Fruit fly (Drosophila melanogaster): ENCODE results near the gene CG34323.

CG34323 gene

dm6 chrX:12090195-12090784 is 20.1 kb downstream of the CG34323 start (continued):
- TF ChIP-seq Nf-YB (GFP tag; optimal IDR thresholded peaks at IDR 0.05) (peak; percentile 5), CG8281 (tag; optimal IDR thresholded peaks at IDR 0.05) (no peak), Nf-YC (tag; optimal IDR thresholded peaks at IDR 0.05) (no peak), caup (GFP tag; optimal IDR thresholded peaks at IDR 0.05; ENCODE audit: severe bottlenecking) (no peak), tio (GFP tag; optimal IDR thresholded peaks at IDR 0.05) (no peak), CHES-1-like (GFP tag; optimal IDR thresholded peaks at IDR 0.05) (no peak), CG8944 (GFP tag; optimal IDR thresholded peaks at IDR 0.05) (no peak), dmrt99B (tag; optimal IDR thresholded peaks at IDR 0.05) (peak; percentile 20), Mad (GFP tag; optimal IDR thresholded peaks at IDR 0.05) (no peak), CG30020 (tag; optimal IDR thresholded peaks at IDR 0.05) (no peak), toy (GFP tag; IDR thresholded peaks at IDR 0.05) (no peak), CG10979 (tag; optimal IDR thresholded peaks at IDR 0.05) (peak; percentile 64), CG13296 (GFP tag; optimal IDR thresholded peaks at IDR 0.05) (no peak), CG12104 (GFP tag; optimal IDR thresholded peaks at IDR 0.05) (no peak), CG43689 (GFP tag; IDR thresholded peaks at IDR 0.05) (no peak), CG10543 (GFP tag; optimal IDR thresholded peaks at IDR 0.05) (no peak), kni (GFP tag; optimal IDR thresholded peaks at IDR 0.05) (no peak), repo (GFP tag; optimal IDR thresholded peaks at IDR 0.05) (no peak), jigr1 (GFP tag; IDR thresholded peaks at IDR 0.05) (no peak), HmgZ (tag; optimal IDR thresholded peaks at IDR 0.05) (no peak), CG12299 (tag; optimal IDR thresholded peaks at IDR 0.05) (no peak), CG31365 (tag; optimal IDR thresholded peaks at IDR 0.05) (no peak), Atf3 (GFP tag; optimal IDR thresholded peaks at IDR 0.05) (no peak), fru (optimal IDR thresholded peaks at IDR 0.05) (no peak), NfI (GFP tag; optimal IDR thresholded peaks at IDR 0.05) (no peak), lilli (GFP tag; optimal IDR thresholded peaks at IDR 0.05) (no peak), mam (GFP tag; optimal IDR thresholded peaks at IDR 0.05) (no peak), gem (tag; optimal IDR thresholded peaks at IDR 0.05) (peak; percentile 70), CG7839 (tag; optimal IDR thresholded peaks at IDR 0.05) (peak; percentile 34), lab (GFP tag; optimal IDR thresholded peaks at IDR 0.05) (peak; percentile 4), Mrtf (GFP tag; IDR thresholded peaks at IDR 0.05) (no peak), twi (tag; optimal IDR thresholded peaks at IDR 0.05) (no peak), stc (GFP tag; IDR thresholded peaks at IDR 0.05) (no peak), CG3847 (GFP tag; IDR thresholded peaks at IDR 0.05) (no peak), Drgx (GFP tag; IDR thresholded peaks at IDR 0.05) (no peak), Sin3A (optimal IDR thresholded peaks at IDR 0.05) (no peak), kay (GFP tag; optimal IDR thresholded peaks at IDR 0.05) (no peak), CG1233 (GFP tag; optimal IDR thresholded peaks at IDR 0.05) (no peak), CG17829 (tag; optimal IDR thresholded peaks at IDR 0.05) (peak; percentile 27), cas (GFP tag; IDR thresholded peaks at IDR 0.05) (no peak), CG6654 (GFP tag; optimal IDR thresholded peaks at IDR 0.05) (no peak), CG10267 (tag; optimal IDR thresholded peaks at IDR 0.05) (peak; percentile 42), CG6272 (GFP tag; IDR thresholded peaks at IDR 0.05) (no peak), CG7786 (GFP tag; optimal IDR thresholded peaks at IDR 0.05) (no peak), so (GFP tag; IDR thresholded peaks at IDR 0.05) (no peak), Opbp (GFP tag; IDR thresholded peaks at IDR 0.05; ENCODE audit: partially characterized antibody) (no peak), sisA (GFP tag; IDR thresholded peaks at IDR 0.05) (no peak), eyg (GFP tag; optimal IDR thresholded peaks at IDR 0.05) (no peak), CG8388 (GFP tag; optimal IDR thresholded peaks at IDR 0.05) (peak; percentile 18), ham (GFP tag; IDR thresholded peaks at IDR 0.05) (no peak), her (GFP tag; optimal IDR thresholded peaks at IDR 0.05) (no peak), bsh (GFP tag; optimal IDR thresholded peaks at IDR 0.05) (peak in 1 of 2 experiments; percentile 40)

All from whole organism, embryonic.